Fruit fly (Drosophila melanogaster) whole organism: ENCODE data around the gene CG6689.

Experiments
- CG8478 ChIP-seq: fragments of >200 bp; optimal IDR thresholded peaks from 2 replicates; lab custom pipeline; 2018; ENCODE audit warnings: inconsistent platforms
- Dll ChIP-seq: fragments of >200 bp; optimal IDR thresholded peaks from 2 replicates; lab custom pipeline; 2017
- EcR ChIP-seq, 2 experiments: fragments of >200 bp; optimal IDR thresholded peaks; 2 replicates each; lab custom pipeline; 2017; ENCODE audit warnings: missing biosample characterization in 2 of 2, missing genetic modification characterization in 2 of 2, missing genetic modification reagents in 2 of 2
- pan ChIP-seq: fragments of >200 bp; optimal IDR thresholded peaks from 2 replicates; lab custom pipeline; 2017
- psq ChIP-seq: fragments of >200 bp; optimal IDR thresholded peaks from 2 replicates; lab custom pipeline; 2017
- usp ChIP-seq: fragments of >200 bp; optimal IDR thresholded peaks from 2 replicates; lab custom pipeline; 2017; ENCODE audit warnings: missing biosample characterization, missing genetic modification characterization, mixed read lengths

CG6689 gene

DNA sequence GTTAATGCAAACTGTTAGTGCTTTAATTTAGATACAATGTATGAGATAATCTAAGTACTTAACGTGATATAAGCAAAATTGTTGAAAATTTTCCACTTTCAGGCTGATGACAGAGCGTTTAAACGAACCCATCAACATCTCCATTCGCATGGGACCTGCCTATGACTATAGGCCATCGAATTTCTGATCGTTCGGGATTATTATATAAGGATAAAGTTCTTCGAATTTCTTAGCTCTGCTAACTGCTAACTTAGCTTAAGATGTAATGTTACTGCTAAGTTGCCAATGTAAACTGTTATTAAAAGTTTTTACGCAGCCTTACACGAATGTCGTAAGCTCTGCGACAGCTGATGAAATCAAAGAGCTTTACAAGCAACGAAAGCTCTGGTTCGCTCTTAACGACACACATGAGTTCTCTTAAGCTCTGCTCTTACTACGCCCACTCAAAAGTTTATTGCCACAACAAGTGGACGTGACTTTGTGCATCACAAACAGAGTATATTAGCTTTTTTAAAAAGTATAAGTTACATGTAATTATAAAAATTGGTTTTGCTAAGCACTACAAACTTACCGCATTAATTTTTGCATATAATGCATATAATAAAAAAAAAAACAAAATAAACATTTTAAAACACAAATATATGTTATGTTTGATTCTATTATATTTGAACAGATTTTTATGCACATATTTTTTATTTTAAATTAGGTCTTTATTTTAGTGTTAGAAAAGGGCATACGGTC, 23.0 kb downstream of the CG6689 start:
- TF ChIP-seq psq (lab: Kevin White, UChicago) (no peak), CG8478 (lab: Kevin White, UChicago) (no peak), usp (no peak), EcR (GFP tag; optimal IDR thresholded peaks at IDR 0.05; lab: Kevin White, UChicago) (no peak), pan (lab: Kevin White, UChicago) (no peak), Dll (lab: Kevin White, UChicago) (no peak)

DNA sequence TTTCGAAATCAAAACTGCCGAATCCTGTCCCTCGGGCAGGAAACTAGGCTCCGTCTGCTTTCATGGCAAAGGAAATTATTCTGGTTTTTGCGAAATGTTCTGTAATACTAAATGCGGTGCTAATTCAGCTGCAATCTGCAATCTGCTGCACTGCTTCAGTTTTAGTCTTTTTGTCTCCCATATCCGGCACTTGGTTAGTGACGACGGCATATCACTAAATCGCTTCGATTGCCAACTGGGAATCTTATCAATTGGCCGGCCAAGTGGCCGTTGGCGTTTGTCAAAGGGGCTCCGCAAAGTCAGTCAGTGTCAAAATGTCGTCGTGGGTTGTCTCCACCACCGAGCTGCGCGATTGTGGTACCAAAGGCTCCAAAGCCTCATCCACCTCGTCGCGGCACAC, 24.1 kb downstream of the CG6689 start, which contains the start of gene CG18577:
CG18577 (plus strand) TSS at position 301 of the 400 bp plus-strand sequence.
- TF ChIP-seq usp (no peak), Dll (lab: Kevin White, UChicago) (no peak), CG8478 (lab: Kevin White, UChicago) (no peak), psq (lab: Kevin White, UChicago) (no peak), EcR (GFP tag; optimal IDR thresholded peaks at IDR 0.05; lab: Kevin White, UChicago) (no peak), pan (lab: Kevin White, UChicago) (no peak)

DNA sequence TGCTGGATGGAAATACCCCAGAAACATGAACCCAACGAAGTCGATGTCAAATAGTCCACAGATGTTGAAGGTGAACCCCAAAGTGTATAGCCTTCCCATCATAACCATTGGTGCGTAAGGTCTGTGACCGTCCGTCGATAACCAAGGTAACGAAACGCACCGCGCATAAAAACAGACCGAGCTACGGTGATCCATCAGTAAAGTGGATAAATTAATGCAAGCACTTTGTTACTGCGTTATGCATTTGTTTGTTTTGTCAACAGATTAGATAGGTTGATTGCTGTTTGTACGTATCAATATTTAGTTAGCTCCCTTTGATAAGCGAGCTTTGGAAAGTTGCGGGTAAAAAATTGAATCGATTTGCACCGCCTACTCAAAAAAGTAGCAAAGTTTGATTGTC, 41.6 kb downstream of the CG6689 start:
- no peak for TF ChIP-seq EcR (GFP tag; optimal IDR thresholded peaks at IDR 0.05; lab: Kevin White, UChicago)
- no peak for TF ChIP-seq usp
- no peak for TF ChIP-seq Dll (lab: Kevin White, UChicago)
- TF ChIP-seq pan (lab: Kevin White, UChicago) = no peak
- no peak for TF ChIP-seq CG8478 (lab: Kevin White, UChicago)
- no peak for TF ChIP-seq psq (lab: Kevin White, UChicago)

DNA sequence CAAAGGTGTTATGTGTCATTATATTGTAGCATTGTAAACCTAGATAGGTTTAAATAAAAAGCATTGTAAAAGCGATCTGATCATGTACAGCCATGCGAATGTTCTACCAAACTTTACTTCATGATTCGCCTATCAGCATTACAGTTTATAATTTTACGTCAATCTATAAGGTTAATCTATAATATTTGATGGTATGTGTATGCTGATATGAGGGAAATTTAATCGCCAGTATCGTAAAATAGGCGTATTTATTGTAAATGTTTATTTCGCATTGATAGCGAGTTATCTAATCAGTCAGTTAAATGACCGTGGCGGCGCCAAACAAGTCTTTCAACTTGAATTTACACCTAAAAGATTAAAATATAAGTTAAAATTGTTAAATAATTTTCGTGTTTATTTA, 42.3 kb downstream of the CG6689 start:
- no peak for TF ChIP-seq EcR (GFP tag; optimal IDR thresholded peaks at IDR 0.05; lab: Kevin White, UChicago)
- TF ChIP-seq psq (lab: Kevin White, UChicago) = no peak
- TF ChIP-seq usp = no peak
- TF ChIP-seq pan (lab: Kevin White, UChicago) = no peak
- no peak for TF ChIP-seq CG8478 (lab: Kevin White, UChicago)
- no peak for TF ChIP-seq Dll (lab: Kevin White, UChicago)

DNA sequence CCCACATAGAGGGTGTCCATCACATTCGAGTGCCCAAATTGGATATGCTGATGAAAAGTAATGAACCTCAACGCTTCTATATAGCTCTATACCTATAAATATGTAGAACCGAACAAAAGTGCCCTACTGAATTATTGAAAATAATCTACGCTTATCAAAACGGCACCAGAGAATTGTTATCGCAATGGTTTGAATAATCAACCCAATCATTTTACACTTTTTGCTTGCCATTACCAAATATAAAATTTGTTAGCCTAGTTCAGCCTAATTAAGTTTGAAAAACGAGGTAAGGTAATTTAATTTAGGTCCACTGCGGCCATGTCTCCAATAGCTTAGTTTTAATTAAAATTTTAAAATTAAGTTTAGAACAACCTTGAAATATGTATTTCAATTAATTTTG, 44.1 kb downstream of the CG6689 start:
- TF ChIP-seq CG8478 (lab: Kevin White, UChicago) (no peak), pan (lab: Kevin White, UChicago) (no peak), Dll (lab: Kevin White, UChicago) (no peak), psq (lab: Kevin White, UChicago) (no peak), usp (no peak)

DNA sequence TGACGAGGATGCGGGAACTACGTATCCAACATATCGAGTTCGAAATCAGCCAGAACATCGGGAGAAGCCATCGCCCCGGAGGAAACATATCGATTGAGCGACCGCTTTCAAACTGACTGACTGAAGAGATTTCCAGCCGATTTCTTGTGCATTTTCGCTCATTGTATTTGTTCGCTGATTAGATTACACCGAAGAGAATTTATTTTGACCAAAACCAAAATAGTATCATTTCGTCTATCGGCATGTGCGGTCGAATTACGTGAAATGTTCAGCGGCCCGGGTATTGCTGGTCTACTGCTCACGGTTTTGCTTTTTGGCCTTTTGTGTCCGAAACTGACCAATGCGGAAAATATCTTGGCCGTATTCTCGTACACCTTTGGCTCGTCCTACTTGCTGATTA, 44.6 kb downstream of the CG6689 start, which contains the start of the genes Ugt304A1 and Ugt303A1:
Ugt304A1 (minus strand) TSS at position 101 of the 400 bp plus-strand sequence.
Ugt303A1 (plus strand) TSS at position 222 of the 400 bp plus-strand sequence.
- no peak for TF ChIP-seq usp
- no peak for TF ChIP-seq psq (lab: Kevin White, UChicago)
- TF ChIP-seq pan (lab: Kevin White, UChicago) = no peak
- no peak for TF ChIP-seq Dll (lab: Kevin White, UChicago)
- TF ChIP-seq CG8478 (lab: Kevin White, UChicago) = no peak
- no peak for TF ChIP-seq EcR (GFP tag; optimal IDR thresholded peaks at IDR 0.05; lab: Kevin White, UChicago)

DNA sequence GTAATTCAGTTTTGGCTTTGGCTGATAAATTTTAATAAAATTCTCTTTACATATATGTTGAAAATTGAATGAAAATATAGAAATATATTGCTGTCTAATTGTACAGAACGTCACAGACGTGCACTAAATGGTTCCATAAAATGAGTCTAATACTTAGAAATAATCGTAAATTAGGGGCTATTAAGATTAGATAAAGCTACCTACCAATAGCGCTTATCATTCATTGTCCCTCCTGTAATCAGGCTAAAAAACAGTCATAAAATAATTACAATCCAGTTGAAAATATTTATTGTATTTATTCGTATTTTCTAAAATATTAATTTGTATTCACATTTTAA, 46.7 kb downstream of the CG6689 start:
- TF ChIP-seq EcR (GFP tag; optimal IDR thresholded peaks at IDR 0.05; lab: Kevin White, UChicago) = no peak
- TF ChIP-seq pan (lab: Kevin White, UChicago) = no peak
- TF ChIP-seq Dll (lab: Kevin White, UChicago) = no peak
- TF ChIP-seq psq (lab: Kevin White, UChicago) = no peak

DNA sequence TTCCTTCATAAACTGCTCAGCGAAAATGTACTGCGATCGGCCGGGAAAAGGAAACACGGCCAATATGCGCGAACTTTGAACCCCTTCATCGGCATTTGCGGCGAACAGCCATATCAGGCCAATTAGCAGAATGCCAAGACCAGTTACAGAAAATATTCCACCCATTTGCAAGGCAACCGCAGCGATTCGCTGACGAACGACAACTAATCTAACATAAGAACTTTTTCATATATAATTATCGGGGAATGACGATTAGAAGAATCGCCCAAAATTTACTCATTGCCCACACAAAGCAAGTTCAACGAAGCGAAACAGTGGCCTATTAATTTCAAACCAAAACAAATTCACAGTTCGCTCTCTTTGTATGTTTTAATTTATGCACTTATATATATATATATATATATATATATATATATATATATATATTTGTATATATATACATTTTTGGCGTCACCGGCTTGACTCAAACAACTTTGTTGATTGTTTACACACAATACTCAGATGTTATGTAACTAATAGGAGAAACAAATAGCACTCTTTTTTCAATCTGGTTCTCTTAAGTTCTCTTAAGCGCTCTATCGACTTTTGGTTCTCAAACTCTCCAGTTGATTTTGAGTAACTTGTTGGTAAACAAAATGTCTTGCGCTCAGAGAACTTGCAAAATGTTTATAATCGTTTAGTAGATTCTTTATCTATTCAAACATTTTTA, 47.2 kb downstream of the CG6689 start, which contains the start of gene Ugt35A1:
Ugt35A1 (minus strand) TSS at position 205 of the 709 bp plus-strand sequence.
- no peak for TF ChIP-seq EcR (GFP tag; optimal IDR thresholded peaks at IDR 0.05; lab: Kevin White, UChicago)
- no peak for TF ChIP-seq psq (lab: Kevin White, UChicago)
- TF ChIP-seq usp = no peak
- no peak for TF ChIP-seq CG8478 (lab: Kevin White, UChicago)
- TF ChIP-seq Dll (lab: Kevin White, UChicago) = no peak
- TF ChIP-seq pan (lab: Kevin White, UChicago) = no peak

DNA sequence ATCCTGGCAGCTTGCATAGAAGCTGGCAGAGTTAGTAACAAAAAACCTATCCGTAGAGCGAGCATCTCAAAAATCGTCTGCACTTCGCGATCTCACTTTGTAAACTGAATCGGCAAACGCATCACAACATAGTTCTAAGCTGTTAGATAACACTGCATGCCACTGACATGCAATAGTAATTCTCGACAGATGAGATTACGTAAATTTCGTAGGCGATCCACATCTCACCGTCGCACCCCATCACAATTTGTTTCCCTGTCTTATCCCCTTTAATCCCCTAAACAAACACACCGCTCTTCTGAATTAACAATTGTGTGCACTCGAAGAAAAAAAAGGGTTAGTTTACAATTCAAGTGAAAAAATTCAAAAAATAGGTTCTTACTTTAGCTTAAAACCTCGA, 49.7 kb downstream of the CG6689 start, which contains the start of gene Ugt35B1:
Ugt35B1 (minus strand) TSS at position 101 of the 400 bp plus-strand sequence.
- TF ChIP-seq psq (lab: Kevin White, UChicago) = no peak
- TF ChIP-seq pan (lab: Kevin White, UChicago) = no peak
- no peak for TF ChIP-seq Dll (lab: Kevin White, UChicago)
- TF ChIP-seq EcR (GFP tag; optimal IDR thresholded peaks at IDR 0.05; lab: Kevin White, UChicago) = no peak
- no peak for TF ChIP-seq CG8478 (lab: Kevin White, UChicago)
- no peak for TF ChIP-seq usp

DNA sequence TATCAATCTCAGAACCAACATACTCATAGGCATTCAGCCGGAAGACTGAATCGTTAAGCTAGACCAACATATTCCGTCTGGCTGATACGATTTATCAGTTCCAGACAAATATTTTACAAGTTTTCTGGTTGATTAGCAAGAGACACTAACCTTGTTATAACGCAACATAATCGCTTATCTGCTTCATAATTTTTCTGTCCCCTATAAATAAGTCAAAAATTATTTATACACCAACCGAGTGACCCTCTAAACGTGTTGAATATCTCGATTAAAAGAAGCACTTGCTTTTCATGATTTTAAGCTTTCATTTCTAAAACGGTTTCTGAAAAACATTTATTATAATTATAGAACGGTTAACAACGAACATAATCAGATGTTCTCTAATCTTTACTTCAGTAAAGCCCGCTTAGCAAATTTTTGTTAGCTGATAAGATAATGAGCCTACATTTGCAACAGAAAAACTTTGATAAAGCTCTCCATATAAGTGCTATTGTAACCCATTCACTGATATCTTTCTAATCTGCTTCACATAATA, 51.9 kb downstream of the CG6689 start, which contains the start of gene Ugt35E2:
Ugt35E2 (minus strand) TSS at position 51 of the 535 bp plus-strand sequence.
- TF ChIP-seq Dll (lab: Kevin White, UChicago) (no peak), pan (lab: Kevin White, UChicago) (no peak), EcR (GFP tag; optimal IDR thresholded peaks at IDR 0.05; lab: Kevin White, UChicago) (no peak), CG8478 (lab: Kevin White, UChicago) (no peak), usp (no peak), psq (lab: Kevin White, UChicago) (no peak)
